Worm (Caenorhabditis elegans) whole organism, young adult: ENCODE results near the gene F32F2.4.

ENCODE experiments used
- B0261.1 ChIP-seq: sonication (generic microtip); optimal IDR thresholded peaks from 2 replicates; lab custom pipeline; 2016; ENCODE audit warnings: mild to moderate bottlenecking, missing genetic modification characterization, moderate library complexity, missing compliant biosample characterization
- D2030.7 ChIP-seq: fragments of 200-800 bp; sonication (Bioruptor generic); IDR thresholded peaks from 2 replicates; pipeline ENCODE4 v1.3.6; 2022; ENCODE audit warnings: missing genetic modification reagents, missing genetic modification characterization, missing compliant biosample characterization
- F10E7.11 ChIP-seq: sonication (generic microtip); optimal IDR thresholded peaks from 2 replicates; lab custom pipeline; 2017; ENCODE audit warnings: mild to moderate bottlenecking, missing genetic modification characterization, moderate library complexity, missing compliant biosample characterization
- F37B4.10 ChIP-seq: fragments of 200-800 bp; sonication (Bioruptor generic); IDR thresholded peaks from 2 replicates; pipeline ENCODE4 v1.3.6; 2022; ENCODE audit warnings: missing genetic modification characterization, missing compliant biosample characterization
- F39B2.1 ChIP-seq: fragments of 200-800 bp; sonication (Bioruptor generic); IDR thresholded peaks from 2 replicates; pipeline ENCODE4 v1.3.6; 2022; ENCODE audit warnings: missing genetic modification reagents, missing genetic modification characterization, missing compliant biosample characterization
- F52B5.7 ChIP-seq: sonication (generic microtip); optimal IDR thresholded peaks from 2 replicates; lab custom pipeline; 2016; ENCODE audit warnings: mild to moderate bottlenecking, missing genetic modification characterization, missing compliant biosample characterization
- F55B11.4 ChIP-seq: sonication (generic microtip); optimal IDR thresholded peaks from 2 replicates; lab custom pipeline; 2016; ENCODE audit warnings: missing compliant biosample characterization, missing genetic modification characterization, borderline replicate concordance; ENCODE audit not compliant: insufficient read depth
- Y53F4B.3 ChIP-seq: fragments of 200-800 bp; sonication (Bioruptor generic); IDR thresholded peaks from 2 replicates; pipeline ENCODE4 v1.3.6; 2022; ENCODE audit warnings: missing genetic modification reagents, missing genetic modification characterization, missing compliant biosample characterization
- Y53G8AR.9 ChIP-seq: fragments of 200-800 bp; sonication (Bioruptor generic); conservative IDR thresholded peaks from 2 replicates; pipeline ENCODE4 v1.3.6; 2022; ENCODE audit warnings: missing genetic modification reagents, missing genetic modification characterization, missing compliant biosample characterization
- Y67H2A.10 ChIP-seq: fragments of 200-800 bp; sonication (Bioruptor generic); conservative IDR thresholded peaks from 2 replicates; pipeline ENCODE4 v1.3.6; 2022; ENCODE audit warnings: missing genetic modification reagents, missing genetic modification characterization, missing compliant biosample characterization
- Y79H2A.3 ChIP-seq: fragments of 200-800 bp; sonication (Bioruptor generic); conservative IDR thresholded peaks from 2 replicates; pipeline ENCODE4 v1.3.6; 2022; ENCODE audit warnings: missing genetic modification reagents, missing genetic modification characterization, missing compliant biosample characterization
- aptf-2 ChIP-seq: fragments of 200-800 bp; sonication (Bioruptor generic); conservative IDR thresholded peaks from 2 replicates; pipeline ENCODE4 v1.3.6; 2022; ENCODE audit warnings: missing genetic modification reagents, missing genetic modification characterization, missing compliant biosample characterization
- atf-7 ChIP-seq: sonication (generic microtip); optimal IDR thresholded peaks from 2 replicates; lab custom pipeline; 2017; ENCODE audit warnings: mild to moderate bottlenecking, missing genetic modification characterization, missing compliant biosample characterization
- athp-1 ChIP-seq: sonication (generic microtip); optimal IDR thresholded peaks from 2 replicates; lab custom pipeline; 2017; ENCODE audit warnings: mild to moderate bottlenecking, missing genetic modification characterization, missing compliant biosample characterization
- attf-3 ChIP-seq: fragments of 200-800 bp; sonication (Bioruptor generic); conservative IDR thresholded peaks from 2 replicates; pipeline ENCODE4 v1.3.6; 2022; ENCODE audit warnings: missing genetic modification reagents, missing genetic modification characterization, missing compliant biosample characterization
- attf-6 ChIP-seq: fragments of 200-800 bp; sonication (Bioruptor generic); IDR thresholded peaks from 2 replicates; pipeline ENCODE4 v1.3.6; 2022; ENCODE audit warnings: missing genetic modification reagents, missing genetic modification characterization, missing compliant biosample characterization
- cebp-2 ChIP-seq: fragments of 200-800 bp; sonication (Bioruptor generic); IDR thresholded peaks from 2 replicates; pipeline ENCODE4 v1.3.6; 2022; ENCODE audit warnings: missing genetic modification characterization, missing compliant biosample characterization
- ceh-100 ChIP-seq: fragments of 200-800 bp; sonication (Bioruptor generic); IDR thresholded peaks from 2 replicates; pipeline ENCODE4 v1.3.6; 2022; ENCODE audit warnings: missing genetic modification reagents, missing genetic modification characterization, missing compliant biosample characterization
- ceh-40 ChIP-seq: fragments of 200-800 bp; sonication (Bioruptor generic); IDR thresholded peaks from 2 replicates; pipeline ENCODE4 v1.3.6; 2022; ENCODE audit warnings: missing genetic modification characterization, missing compliant biosample characterization
- ceh-58 ChIP-seq: fragments of 200-800 bp; sonication (Bioruptor generic); IDR thresholded peaks from 2 replicates; pipeline ENCODE4 v1.3.6; 2022; ENCODE audit warnings: missing genetic modification characterization, missing compliant biosample characterization
- ceh-79 ChIP-seq: sonication (generic microtip); optimal IDR thresholded peaks from 2 replicates; lab custom pipeline; 2017; ENCODE audit warnings: mild to moderate bottlenecking, missing genetic modification characterization, missing compliant biosample characterization
- ceh-91 ChIP-seq: fragments of 200-800 bp; sonication (Bioruptor generic); IDR thresholded peaks from 2 replicates; pipeline ENCODE4 v1.3.6; 2022; ENCODE audit warnings: missing genetic modification reagents, missing genetic modification characterization, missing compliant biosample characterization
- dox-1 ChIP-seq: fragments of 200-800 bp; sonication (Bioruptor generic); IDR thresholded peaks from 2 replicates; pipeline ENCODE4 v1.3.6; 2022; ENCODE audit warnings: missing genetic modification reagents, missing genetic modification characterization, missing compliant biosample characterization
- egrh-3 ChIP-seq: fragments of 200-800 bp; sonication (Bioruptor generic); IDR thresholded peaks from 2 replicates; pipeline ENCODE4 v1.3.6; 2022; ENCODE audit warnings: missing genetic modification reagents, missing genetic modification characterization, missing compliant biosample characterization
- ets-4 ChIP-seq: fragments of 200-800 bp; sonication (Bioruptor generic); optimal IDR thresholded peaks from 2 replicates; lab custom pipeline; 2018; ENCODE audit warnings: mild to moderate bottlenecking, missing genetic modification characterization, missing compliant biosample characterization
- him-1 ChIP-seq: sonication (generic microtip); optimal IDR thresholded peaks from 2 replicates; lab custom pipeline; 2016; ENCODE audit warnings: missing genotype, missing genetic modification reagents, missing genetic modification characterization, missing compliant biosample characterization
- hlh-12 ChIP-seq: sonication (generic microtip); optimal IDR thresholded peaks from 2 replicates; lab custom pipeline; 2016; ENCODE audit warnings: missing genetic modification characterization, missing compliant biosample characterization
- hmg-20 ChIP-seq: fragments of 200-800 bp; sonication (Bioruptor generic); IDR thresholded peaks from 2 replicates; pipeline ENCODE4 v1.3.6; 2022; ENCODE audit warnings: missing genetic modification reagents, missing genetic modification characterization, missing compliant biosample characterization
- hrde-1 ChIP-seq: sonication (generic microtip); optimal IDR thresholded peaks from 2 replicates; lab custom pipeline; 2016; ENCODE audit warnings: missing genetic modification characterization, mild to moderate bottlenecking, missing compliant biosample characterization, moderate library complexity, missing genotype, missing genetic modification reagents, borderline replicate concordance
- let-607 ChIP-seq, 2 experiments: fragments of 200-800 bp in 1 of 2; sonication (Bioruptor generic) in 1 of 2; sonication (generic microtip) in 1 of 2; optimal IDR thresholded peaks; 2 replicates each; lab custom pipeline; 2016 to 2018; ENCODE audit warnings: mild to moderate bottlenecking in 2 of 2, missing compliant biosample characterization in 2 of 2, missing genetic modification characterization in 2 of 2, moderate library complexity in 2 of 2, missing genotype in 1 of 2
- lin-40 ChIP-seq: sonication (generic microtip); optimal IDR thresholded peaks from 2 replicates; lab custom pipeline; 2016; ENCODE audit warnings: missing genetic modification characterization, mild to moderate bottlenecking, missing compliant biosample characterization, missing genotype, missing genetic modification reagents
- lir-1 ChIP-seq: fragments of 200-800 bp; sonication (Bioruptor generic); conservative IDR thresholded peaks from 2 replicates; pipeline ENCODE4 v1.3.6; 2022; ENCODE audit warnings: missing genetic modification reagents, missing genetic modification characterization, missing compliant biosample characterization
- lsy-27 ChIP-seq: sonication (generic microtip); optimal IDR thresholded peaks from 2 replicates; lab custom pipeline; 2017; ENCODE audit warnings: missing genetic modification characterization, mild to moderate bottlenecking, missing compliant biosample characterization, antibody characterized with exemption, missing genotype, borderline replicate concordance; ENCODE audit not compliant: insufficient read depth
- madf-3 ChIP-seq: fragments of 200-800 bp; sonication (Bioruptor generic); IDR thresholded peaks from 2 replicates; pipeline ENCODE4 v1.3.6; 2022; ENCODE audit warnings: missing genetic modification reagents, missing genetic modification characterization, missing compliant biosample characterization
- madf-6 ChIP-seq: fragments of 200-800 bp; sonication (Bioruptor generic); IDR thresholded peaks from 2 replicates; pipeline ENCODE4 v1.3.6; 2022; ENCODE audit warnings: missing genetic modification reagents, missing genetic modification characterization, missing compliant biosample characterization
- mcd-1 ChIP-seq: fragments of 200-800 bp; sonication (Bioruptor generic); IDR thresholded peaks from 2 replicates; pipeline ENCODE4 v1.3.6; 2022; ENCODE audit warnings: missing genetic modification reagents, missing genetic modification characterization, missing compliant biosample characterization
- mes-4 ChIP-seq: sonication (generic microtip); optimal IDR thresholded peaks from 2 replicates; lab custom pipeline; 2016; ENCODE audit warnings: missing genotype, missing genetic modification characterization, missing compliant biosample characterization
- pha-4 ChIP-seq: fragments of 150-350 bp; sonication (generic microtip); optimal IDR thresholded peaks from 2 replicates; lab custom pipeline; 2014; ENCODE audit warnings: missing biosample characterization, missing genetic modification reagents, missing genetic modification characterization
- rec-8 ChIP-seq, 2 experiments: sonication (generic microtip); optimal IDR thresholded peaks; 2 replicates each; lab custom pipeline; 2016; ENCODE audit warnings: mild to moderate bottlenecking in 2 of 2, missing genetic modification characterization in 2 of 2, missing genetic modification reagents in 2 of 2, missing genotype in 2 of 2, missing biosample characterization in 1 of 2, missing compliant biosample characterization in 1 of 2, moderate library complexity in 1 of 2
- snpc-1.3 ChIP-seq: sonication (generic microtip); optimal IDR thresholded peaks from 2 replicates; lab custom pipeline; 2017; ENCODE audit warnings: missing genetic modification characterization, mild to moderate bottlenecking, missing compliant biosample characterization, antibody characterized with exemption, moderate library complexity, missing genotype, missing genetic modification reagents; ENCODE audit not compliant: insufficient read depth
- snpc-3.4 ChIP-seq: sonication (generic microtip); optimal IDR thresholded peaks from 2 replicates; lab custom pipeline; 2017; ENCODE audit warnings: missing genetic modification characterization, mild to moderate bottlenecking, missing compliant biosample characterization, antibody characterized with exemption, moderate library complexity, missing genotype, missing genetic modification reagents
- sptf-2 ChIP-seq: fragments of 200-800 bp; sonication (Bioruptor generic); optimal IDR thresholded peaks from 2 replicates; lab custom pipeline; 2018; ENCODE audit warnings: mild to moderate bottlenecking, missing genetic modification characterization, missing compliant biosample characterization
- tlf-1 ChIP-seq: fragments of 200-800 bp; sonication (Bioruptor generic); optimal IDR thresholded peaks from 2 replicates; lab custom pipeline; 2018; ENCODE audit warnings: mild to moderate bottlenecking, missing genetic modification characterization, missing compliant biosample characterization
- unc-130 ChIP-seq: sonication (generic microtip); optimal IDR thresholded peaks from 2 replicates; lab custom pipeline; 2016; ENCODE audit warnings: missing genetic modification reagents, missing genetic modification characterization, missing compliant biosample characterization
- xnd-1 ChIP-seq: sonication (generic microtip); optimal IDR thresholded peaks from 2 replicates; lab custom pipeline; 2016; ENCODE audit warnings: missing genotype, missing genetic modification reagents, missing genetic modification characterization, missing compliant biosample characterization
- zfh-2 ChIP-seq: fragments of 200-800 bp; sonication (Bioruptor generic); conservative IDR thresholded peaks from 2 replicates; pipeline ENCODE4 v1.3.6; 2022; ENCODE audit warnings: missing genetic modification reagents, missing genetic modification characterization, missing compliant biosample characterization
- zim-3 ChIP-seq: sonication (generic microtip); optimal IDR thresholded peaks from 2 replicates; lab custom pipeline; 2017; ENCODE audit warnings: mild to moderate bottlenecking, missing genetic modification characterization, moderate library complexity, missing compliant biosample characterization
- ztf-18 ChIP-seq: sonication (generic microtip); optimal IDR thresholded peaks from 2 replicates; lab custom pipeline; 2016; ENCODE audit warnings: missing genotype, mild to moderate bottlenecking, missing genetic modification characterization, missing compliant biosample characterization

Gene F32F2.4

DNA sequence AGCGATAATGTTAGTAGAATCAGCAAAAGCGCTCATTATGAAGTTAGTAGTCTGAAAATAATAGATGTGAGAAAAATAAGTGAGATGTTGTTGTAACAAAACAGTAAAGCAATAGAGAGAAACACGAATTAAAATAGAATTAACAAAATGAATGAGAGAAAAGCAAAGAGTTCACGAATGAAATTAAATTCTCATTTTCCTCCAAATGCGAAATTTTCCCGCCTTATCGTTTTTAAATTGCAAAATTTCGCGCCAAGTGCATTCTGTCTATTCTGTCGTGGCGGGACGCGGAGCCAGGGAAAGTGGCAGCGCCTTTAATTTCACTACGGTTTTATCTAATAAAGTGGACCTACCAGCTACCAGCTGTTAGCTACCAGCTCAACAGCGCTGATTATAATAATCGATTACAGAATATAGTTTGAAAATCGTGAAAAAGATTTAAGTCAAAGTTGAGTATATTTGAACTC is 36.2 kb downstream of the F32F2.4 start, which contains the start of gene nasp-2 (continued):
- no peak for TF ChIP-seq F52B5.7
- peak; percentile 90 for TF ChIP-seq unc-130 (GFP tag; lab: Kevin White, UChicago)
- peak; percentile 83 for TF ChIP-seq mcd-1 (GFP tag; lab: Robert Waterston, UW)
- no peak for TF ChIP-seq atf-7 (tag; lab: Kevin White, UChicago)
- no peak for TF ChIP-seq zfh-2 (GFP tag; lab: Robert Waterston, UW)
- TF ChIP-seq lin-40 (tag; lab: Kevin White, UChicago): no peak
- TF ChIP-seq ceh-91 (GFP tag; lab: Robert Waterston, UW): peak; percentile 99
- peak; percentile 84 for TF ChIP-seq lir-1
- TF ChIP-seq madf-3 (GFP tag; lab: Robert Waterston, UW): peak; percentile 94
- no peak for TF ChIP-seq mes-4 (tag; lab: Kevin White, UChicago)
- TF ChIP-seq ceh-100 (GFP tag; lab: Robert Waterston, UW): peak; percentile 73
- no peak for TF ChIP-seq F39B2.1
- peak; percentile 73; the same call in 1 of the 2 replicates for TF ChIP-seq aptf-2 (GFP tag; lab: Robert Waterston, UW)
- TF ChIP-seq zim-3 (tag; lab: Kevin White, UChicago): no peak
- peak; percentile 98 for TF ChIP-seq D2030.7 (GFP tag; lab: Robert Waterston, UW)
- peak; percentile 31 for TF ChIP-seq ztf-18 (tag; lab: Kevin White, UChicago)
- TF ChIP-seq snpc-1.3 (tag; lab: Kevin White, UChicago): peak; percentile 80
- TF ChIP-seq rec-8 (tag; optimal IDR thresholded peaks at IDR 0.05; lab: Kevin White, UChicago): no peak
- no peak for TF ChIP-seq ceh-58 (GFP tag; lab: Robert Waterston, UW)
- no peak for TF ChIP-seq B0261.1 (tag; lab: Kevin White, UChicago)
- peak; percentile 95 for TF ChIP-seq snpc-3.4 (tag; lab: Kevin White, UChicago)
- peak; percentile 95 for TF ChIP-seq tlf-1 (GFP tag; lab: Kevin White, UChicago)
- TF ChIP-seq egrh-3 (GFP tag; lab: Robert Waterston, UW): peak; percentile 53; the same call in 1 of the 2 replicates
- peak; percentile 92 for TF ChIP-seq Y53G8AR.9
- peak; percentile 100 for TF ChIP-seq madf-6 (GFP tag; lab: Robert Waterston, UW)
- TF ChIP-seq pha-4 (tag; lab: Kevin White, UChicago): no peak
- TF ChIP-seq hmg-20: peak; percentile 64
- no peak for TF ChIP-seq F10E7.11
- TF ChIP-seq athp-1 (tag; lab: Kevin White, UChicago): peak; percentile 87
- no peak for TF ChIP-seq F55B11.4 (tag; lab: Kevin White, UChicago)
- no peak for TF ChIP-seq ceh-79 (tag; lab: Kevin White, UChicago)
- TF ChIP-seq xnd-1 (tag; lab: Kevin White, UChicago): peak; percentile 99
- peak; percentile 80 for TF ChIP-seq Y79H2A.3 (GFP tag; lab: Robert Waterston, UW)
- TF ChIP-seq ets-4 (GFP tag; lab: Kevin White, UChicago): no peak
- no peak for TF ChIP-seq sptf-2 (GFP tag; lab: Kevin White, UChicago)
- TF ChIP-seq attf-3: peak; percentile 96
- TF ChIP-seq dox-1 (GFP tag; lab: Robert Waterston, UW): peak; percentile 97
- TF ChIP-seq attf-6: peak; percentile 89
- TF ChIP-seq let-607 (tag; optimal IDR thresholded peaks at IDR 0.05; lab: Kevin White, UChicago): no peak
- peak; percentile 52 for TF ChIP-seq hrde-1 (tag; lab: Kevin White, UChicago)
- TF ChIP-seq hlh-12: no peak
- TF ChIP-seq him-1: peak; percentile 50
- TF ChIP-seq F37B4.10 (GFP tag; lab: Robert Waterston, UW): no peak
- no peak for TF ChIP-seq ceh-40 (GFP tag; lab: Robert Waterston, UW)
- peak; percentile 84 for TF ChIP-seq Y67H2A.10
- peak; percentile 89 for TF ChIP-seq Y53F4B.3 (GFP tag; lab: Robert Waterston, UW)
- TF ChIP-seq cebp-2 (GFP tag; lab: Robert Waterston, UW): no peak
- no peak for TF ChIP-seq lsy-27 (tag; lab: Kevin White, UChicago)
